Worm (Caenorhabditis elegans): ENCODE measurements around the gene srxa-11.

DNA sequence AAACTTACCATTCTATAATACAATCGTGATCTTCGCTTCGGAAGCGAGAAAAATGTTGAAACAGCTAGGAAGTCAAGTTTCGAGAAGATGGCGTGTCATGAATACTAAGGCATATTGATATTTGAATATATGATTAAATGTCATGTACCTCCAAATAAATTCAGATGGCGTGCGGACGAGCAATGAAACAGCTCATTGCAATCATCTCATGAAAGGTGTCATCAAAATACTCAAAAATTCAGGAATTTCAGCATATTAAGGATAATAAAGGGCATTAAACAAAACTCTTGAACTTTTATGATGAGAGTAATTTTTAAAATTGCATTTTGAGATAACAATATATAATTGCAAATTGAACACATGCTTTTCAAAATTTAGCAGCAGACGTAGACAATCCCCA is 8.6 kb upstream of the srxa-11 start, which contains the start of gene gcy-32:
- TF ChIP-seq egl-27 (tag; optimal IDR thresholded peaks at IDR 0.05) = no peak
- TF ChIP-seq elt-3 (tag; optimal IDR thresholded peaks at IDR 0.05) = no peak

Data from whole organism, L2 larva.